Fruit fly (Drosophila melanogaster) whole organism, wandering third instar larva: Measurements from ENCODE around the gene Ada1-2.

Experiments
- CG9705 ChIP-seq: fragments of 200-800 bp; sonication (Bioruptor generic); optimal IDR thresholded peaks from 2 replicates; lab custom pipeline; 2018; ENCODE audit warnings: missing biosample characterization, mild to moderate bottlenecking, missing genetic modification characterization
- GATAd ChIP-seq: sonication (Bioruptor generic); optimal IDR thresholded peaks from 2 replicates; lab custom pipeline; 2016; ENCODE audit warnings: missing biosample characterization, missing genetic modification characterization
- Myc ChIP-seq: fragments of >200 bp; optimal IDR thresholded peaks from 2 replicates; lab custom pipeline; 2017
- Rel ChIP-seq, 2 experiments: fragments of 200-800 bp; sonication (Bioruptor generic) in 1 of 2; optimal IDR thresholded peaks; 2 replicates in 1 of 2; 3 replicates in 1 of 2; lab custom pipeline; 2016 to 2019; ENCODE audit warnings: mild to moderate bottlenecking in 2 of 2, missing biosample characterization in 2 of 2, missing genetic modification characterization in 2 of 2, moderate library complexity in 1 of 2
- Vsx2 ChIP-seq: fragments of 200-300, 225-300 bp; sonication (Bioruptor generic); optimal IDR thresholded peaks from 2 replicates; lab custom pipeline; 2018; ENCODE audit warnings: missing biosample characterization, missing genetic modification characterization; ENCODE audit not compliant: partially characterized antibody
- br ChIP-seq: fragments of 200-800 bp; sonication (Bioruptor generic); optimal IDR thresholded peaks from 2 replicates; lab custom pipeline; 2016; ENCODE audit warnings: missing biosample characterization, missing genetic modification characterization
- brk ChIP-seq: fragments of 200-800 bp; sonication (Bioruptor generic); optimal IDR thresholded peaks from 2 replicates; lab custom pipeline; 2016; ENCODE audit warnings: missing biosample characterization, mild to moderate bottlenecking, missing genetic modification characterization
- dsf ChIP-seq: sonication (Bioruptor generic); optimal IDR thresholded peaks from 2 replicates; lab custom pipeline; 2016; ENCODE audit warnings: missing biosample characterization, missing genetic modification characterization, borderline replicate concordance
- h ChIP-seq: fragments of 200-800 bp; sonication (Bioruptor generic); optimal IDR thresholded peaks from 3 replicates; lab custom pipeline; 2016; ENCODE audit warnings: missing biosample characterization, mild to moderate bottlenecking, missing genetic modification characterization
- jim ChIP-seq: fragments of 175-275, 200-325 bp; sonication (Bioruptor generic); optimal IDR thresholded peaks from 2 replicates; lab custom pipeline; 2016; ENCODE audit warnings: missing biosample characterization, mild to moderate bottlenecking, missing genetic modification characterization
- pan ChIP-seq: fragments of >200 bp; optimal IDR thresholded peaks from 2 replicates; lab custom pipeline; 2017
- psq ChIP-seq: fragments of 200-800 bp; sonication (Bioruptor generic); optimal IDR thresholded peaks from 3 replicates; lab custom pipeline; 2017; ENCODE audit warnings: missing biosample characterization, mild to moderate bottlenecking, missing genetic modification characterization, moderate library complexity
- usp ChIP-seq: fragments of >200 bp; optimal IDR thresholded peaks from 2 replicates; lab custom pipeline; 2017; ENCODE audit warnings: missing biosample characterization, missing genetic modification characterization

DNA sequence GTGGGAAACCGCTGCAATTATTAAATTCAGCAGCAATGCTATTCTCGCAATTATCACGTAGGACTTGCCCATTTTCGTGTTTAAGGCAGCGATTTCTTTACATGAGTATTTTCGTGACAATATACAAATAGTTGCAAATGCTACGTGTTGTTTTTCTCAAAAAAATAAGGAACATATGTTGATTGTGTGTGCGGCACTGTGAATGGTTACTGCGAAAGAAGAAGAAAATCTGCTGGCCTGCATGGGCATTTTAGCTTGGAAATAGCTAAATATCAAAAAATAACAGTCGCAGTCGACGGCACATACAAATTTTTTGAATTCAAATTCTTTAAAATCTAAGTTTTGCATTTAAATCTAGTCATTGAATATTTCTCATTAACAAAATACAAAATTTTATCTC is 47.8 kb downstream of the Ada1-2 start, which contains the start of gene CG6766:
- TF ChIP-seq usp (GFP tag; lab: Kevin White, UChicago) (no peak), h (no peak), pan (no peak), Myc (lab: Kevin White, UChicago) (peak; percentile 87), CG9705 (GFP tag; lab: Kevin White, UChicago) (no peak), brk (GFP tag; lab: Kevin White, UChicago) (no peak), dsf (GFP tag; lab: Kevin White, UChicago) (no peak), psq (GFP tag; lab: Kevin White, UChicago) (no peak), Rel (GFP tag; optimal IDR thresholded peaks at IDR 0.05; lab: Kevin White, UChicago) (no peak), Rel (tag; optimal IDR thresholded peaks at IDR 0.05; lab: Kevin White, UChicago) (no peak), GATAd (GFP tag; lab: Kevin White, UChicago) (no peak), Vsx2 (GFP tag; lab: Kevin White, UChicago) (no peak), jim (no peak), br (GFP tag; lab: Kevin White, UChicago) (no peak)
